Worm (Caenorhabditis elegans) whole organism, L3 larva: Measurements from ENCODE around the gene C42C1.8.

Source experiments
- ama-1 ChIP-seq: fragments of 150-350 bp; optimal IDR thresholded peaks from 2 replicates; lab custom pipeline; 2018
- daf-12 ChIP-seq: fragments of 150-350 bp; optimal IDR thresholded peaks from 2 replicates; lab custom pipeline; 2014; ENCODE audit warnings: missing biosample characterization, missing genetic modification reagents, missing genetic modification characterization
- elt-3 ChIP-seq, 3 experiments: fragments of 150-350 bp in 1 of 3; sonication (generic microtip) in 2 of 3; optimal IDR thresholded peaks; 2 replicates in 2 of 3; 4 replicates in 1 of 3; lab custom pipeline; 2014 to 2017; ENCODE audit warnings: missing biosample characterization in 3 of 3, missing genetic modification characterization in 3 of 3
- fos-1 ChIP-seq: fragments of 150-350 bp; optimal IDR thresholded peaks from 2 replicates; lab custom pipeline; 2014; ENCODE audit warnings: missing biosample characterization, missing genetic modification characterization
- nfya-1 ChIP-seq: sonication (generic microtip); optimal IDR thresholded peaks from 2 replicates; lab custom pipeline; 2017; ENCODE audit warnings: missing genetic modification characterization, mild to moderate bottlenecking, missing compliant biosample characterization, antibody characterized with exemption, moderate library complexity; ENCODE audit not compliant: insufficient read depth
- nhr-23 ChIP-seq: fragments of 150-350 bp; optimal IDR thresholded peaks from 2 replicates; lab custom pipeline; 2014; ENCODE audit warnings: missing biosample characterization, missing genetic modification reagents, missing genetic modification characterization
- nhr-76 ChIP-seq: fragments of 150-350 bp; sonication (generic microtip); optimal IDR thresholded peaks from 5 replicates; lab custom pipeline; 2014; ENCODE audit warnings: missing biosample characterization, missing genetic modification characterization
- nhr-77 ChIP-seq: fragments of 150-350 bp; optimal IDR thresholded peaks from 2 replicates; lab custom pipeline; 2014; ENCODE audit warnings: missing biosample characterization, missing genetic modification characterization
- unc-62 ChIP-seq: fragments of 150-350 bp; sonication (generic microtip); optimal IDR thresholded peaks from 4 replicates; lab custom pipeline; 2014; ENCODE audit warnings: missing biosample characterization, missing genetic modification reagents, missing genetic modification characterization
- zag-1 ChIP-seq: fragments of 150-350 bp; optimal IDR thresholded peaks from 2 replicates; lab custom pipeline; 2014; ENCODE audit warnings: missing biosample characterization, missing genetic modification characterization

- TF ChIP-seq unc-62: no peak
- TF ChIP-seq zag-1 (tag; lab: Kevin White, UChicago): no peak
- TF ChIP-seq fos-1 (tag; lab: Kevin White, UChicago): no peak
- no peak for TF ChIP-seq elt-3 (tag; optimal IDR thresholded peaks at IDR 0.05; lab: Kevin White, UChicago)
- no peak for TF ChIP-seq ama-1 (lab: Kevin White, UChicago)
- TF ChIP-seq daf-12 (tag; lab: Kevin White, UChicago): no peak
- TF ChIP-seq nhr-77 (tag; lab: Kevin White, UChicago): no peak
- TF ChIP-seq nhr-23 (tag; lab: Kevin White, UChicago): no peak
- no peak for TF ChIP-seq nhr-76 (tag; lab: Kevin White, UChicago)
- TF ChIP-seq nfya-1 (tag; lab: Kevin White, UChicago): no peak
Observed at ce11 chrIV:12261353-12261752, 29.5 kb upstream of the C42C1.8 start, which contains the start of gene sre-14.
